Worm (Caenorhabditis elegans) whole organism, L4/young adult: ENCODE data around the gene grd-7.
A peak's percentile ranks its signal among the peaks of the same experiment; 100 is the strongest.

Experiments
- W03F9.2 ChIP-seq: fragments of 150-350 bp; optimal IDR thresholded peaks from 2 replicates; lab custom pipeline; 2014; ENCODE audit warnings: missing biosample characterization, missing genetic modification characterization
- dao-5 ChIP-seq: sonication (generic microtip); optimal IDR thresholded peaks from 2 replicates; lab custom pipeline; 2016; ENCODE audit warnings: missing genotype, missing genetic modification characterization, moderate library complexity, missing compliant biosample characterization
- him-1 ChIP-seq: sonication (generic microtip); optimal IDR thresholded peaks from 2 replicates; lab custom pipeline; 2016; ENCODE audit warnings: missing genotype, missing genetic modification reagents, missing genetic modification characterization, missing compliant biosample characterization

DNA sequence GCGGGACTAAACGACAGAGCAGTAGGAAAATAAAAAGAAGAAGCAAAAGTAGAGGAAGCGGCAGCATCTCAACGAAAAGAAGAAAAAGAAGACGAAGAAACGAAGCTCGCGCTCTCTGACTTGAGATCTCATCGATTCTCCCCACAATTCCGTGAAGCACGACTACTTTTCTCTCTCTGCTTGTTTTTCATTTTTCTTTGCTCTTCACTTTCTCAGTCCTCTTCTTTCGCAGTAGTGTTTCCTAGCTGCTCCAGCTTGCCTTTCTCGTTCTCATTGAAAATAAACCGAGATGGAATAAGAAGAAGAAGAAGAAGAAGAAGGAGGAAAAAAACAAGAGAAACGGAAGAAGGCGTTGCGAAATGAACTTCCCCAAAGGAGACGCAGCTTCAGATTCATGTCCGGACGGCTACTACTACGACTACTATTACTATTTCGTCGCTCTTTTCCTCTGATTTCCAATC lies 15.5 kb upstream of the grd-7 start:
- TF ChIP-seq dao-5 (tag; lab: Kevin White, UChicago) = no peak
- TF ChIP-seq him-1 (tag; lab: Kevin White, UChicago) = peak; percentile 86
- TF ChIP-seq W03F9.2 (tag; lab: Kevin White, UChicago) = no peak
